Worm (Caenorhabditis elegans): Measurements from ENCODE around the gene argn-1.

DNA sequence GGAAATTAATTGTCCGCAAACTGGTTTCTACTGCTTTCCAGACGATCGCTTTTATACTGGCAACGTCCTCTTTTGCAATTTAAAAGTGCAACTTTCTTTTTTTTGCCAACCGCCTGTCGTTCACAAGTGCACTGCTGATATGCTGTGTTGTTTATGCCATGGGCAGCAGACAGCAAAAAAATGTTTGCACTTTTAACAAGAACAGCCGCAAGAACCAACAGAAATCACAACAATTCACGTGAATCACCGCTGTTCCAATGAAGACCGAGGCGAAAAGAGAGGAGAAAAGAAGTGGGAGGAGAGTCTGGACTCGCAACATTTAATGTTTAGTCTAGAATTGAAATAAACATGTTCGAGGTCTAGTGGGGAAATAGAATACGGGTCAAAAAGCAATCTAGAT is 24.0 kb downstream of the argn-1 start, which contains the start of gene T22B7.7:
- TF ChIP-seq snpc-4 (tag; optimal IDR thresholded peaks at IDR 0.05): no peak
- no peak for TF ChIP-seq zag-1 (tag; optimal IDR thresholded peaks at IDR 0.05)
- TF ChIP-seq lsy-2 (tag; optimal IDR thresholded peaks at IDR 0.05): peak in 1 of 2 experiments; percentile 25
- no peak for TF ChIP-seq unc-62 (GFP tag; optimal IDR thresholded peaks at IDR 0.05)
- TF ChIP-seq nhr-25 (tag; optimal IDR thresholded peaks at IDR 0.05): no peak
- TF ChIP-seq aly-2 (tag; optimal IDR thresholded peaks at IDR 0.05): no peak
- peak; percentile 67 for TF ChIP-seq F13H6.1 (tag; optimal IDR thresholded peaks at IDR 0.05)
